Worm (Caenorhabditis elegans) whole organism, L1 larva: ENCODE measurements around the gene skat-1.

Experiments used
- F16B12.6 ChIP-seq: fragments of 150-350 bp; optimal IDR thresholded peaks from 2 replicates; lab custom pipeline; 2014; ENCODE audit warnings: missing biosample characterization, missing genetic modification characterization
- aly-2 ChIP-seq: fragments of 150-350 bp; optimal IDR thresholded peaks from 2 replicates; lab custom pipeline; 2014; ENCODE audit warnings: missing biosample characterization, missing genetic modification characterization
- ama-1 ChIP-seq: fragments of 150-350 bp; optimal IDR thresholded peaks from 2 replicates; lab custom pipeline; 2014
- blmp-1 ChIP-seq: fragments of 150-350 bp; optimal IDR thresholded peaks from 2 replicates; lab custom pipeline; 2014; ENCODE audit warnings: missing biosample characterization, missing genetic modification characterization
- ceh-82 ChIP-seq, 3 experiments: fragments of 150-350 bp in 1 of 3; sonication (generic microtip) in 2 of 3; optimal IDR thresholded peaks; 2 replicates each; lab custom pipeline; 2014 to 2017; ENCODE audit warnings: missing biosample characterization in 3 of 3, missing genetic modification characterization in 3 of 3
- ceh-90 ChIP-seq: sonication (generic microtip); optimal IDR thresholded peaks from 2 replicates; lab custom pipeline; 2016; ENCODE audit warnings: missing genetic modification characterization, missing compliant biosample characterization
- ces-1 ChIP-seq: fragments of 150-350 bp; optimal IDR thresholded peaks from 2 replicates; lab custom pipeline; 2014; ENCODE audit warnings: missing biosample characterization, missing genetic modification reagents, missing genetic modification characterization
- dpl-1 ChIP-seq, 3 experiments: fragments of 150-350 bp in 2 of 3; sonication (generic microtip) in 1 of 3; optimal IDR thresholded peaks; 2 replicates each; lab custom pipeline; 2014 to 2017; ENCODE audit warnings: missing biosample characterization in 3 of 3, missing genetic modification characterization in 3 of 3, missing genetic modification reagents in 3 of 3
- dsc-1 ChIP-seq: sonication (generic microtip); optimal IDR thresholded peaks from 2 replicates; lab custom pipeline; 2016; ENCODE audit warnings: mild to moderate bottlenecking, missing genetic modification characterization, missing compliant biosample characterization
- efl-1 ChIP-seq, 4 experiments: fragments of 150-350 bp; optimal IDR thresholded peaks in 3 of 4; peaks in 1 of 4; 1 replicate in 1 of 4; 2 replicates in 3 of 4; lab custom pipeline; 2014; ENCODE audit warnings: missing biosample characterization in 2 of 4, missing genetic modification characterization in 2 of 4, missing genetic modification reagents in 2 of 4
- efl-3 ChIP-seq: fragments of 200-800 bp; sonication (Bioruptor generic); optimal IDR thresholded peaks from 2 replicates; lab custom pipeline; 2018; ENCODE audit warnings: mild to moderate bottlenecking, missing genetic modification characterization, missing compliant biosample characterization
- egl-13 ChIP-seq: sonication (generic microtip); optimal IDR thresholded peaks from 2 replicates; lab custom pipeline; 2016; ENCODE audit warnings: missing genotype, missing genetic modification reagents, missing genetic modification characterization, missing compliant biosample characterization
- elt-2 ChIP-seq: sonication (generic microtip); optimal IDR thresholded peaks from 2 replicates; lab custom pipeline; 2016; ENCODE audit warnings: missing genetic modification characterization, mild to moderate bottlenecking, inconsistent platforms, missing compliant biosample characterization, missing genetic modification reagents
- fkh-10 ChIP-seq: sonication (generic microtip); optimal IDR thresholded peaks from 2 replicates; lab custom pipeline; 2017; ENCODE audit warnings: missing biosample characterization, missing genetic modification reagents, missing genetic modification characterization
- fkh-4 ChIP-seq: sonication (generic microtip); optimal IDR thresholded peaks from 2 replicates; lab custom pipeline; 2016; ENCODE audit warnings: missing compliant biosample characterization, missing genetic modification characterization, borderline replicate concordance
- grh-1 ChIP-seq: fragments of 200-800 bp; sonication (Bioruptor generic); IDR thresholded peaks from 2 replicates; pipeline ENCODE4 v1.3.6; 2022; ENCODE audit warnings: missing genetic modification reagents, missing genetic modification characterization, missing compliant biosample characterization
- hlh-4 ChIP-seq: sonication (generic microtip); optimal IDR thresholded peaks from 2 replicates; lab custom pipeline; 2016; ENCODE audit warnings: mild to moderate bottlenecking, missing genetic modification characterization, missing compliant biosample characterization
- hpl-2 ChIP-seq: fragments of 150-350 bp; optimal IDR thresholded peaks from 2 replicates; lab custom pipeline; 2014; ENCODE audit warnings: missing biosample characterization, missing genetic modification reagents, missing genetic modification characterization
- isw-1 ChIP-seq: fragments of 200-800 bp; sonication (Bioruptor generic); IDR thresholded peaks from 2 replicates; pipeline ENCODE4 v1.3.6; 2022; ENCODE audit warnings: missing genetic modification characterization, missing compliant biosample characterization
- jun-1 ChIP-seq: fragments of 150-350 bp; optimal IDR thresholded peaks from 2 replicates; lab custom pipeline; 2014; ENCODE audit warnings: missing biosample characterization, missing genetic modification reagents, missing genetic modification characterization
- lin-13 ChIP-seq: fragments of 150-350 bp; optimal IDR thresholded peaks from 2 replicates; lab custom pipeline; 2014; ENCODE audit warnings: missing biosample characterization, missing genetic modification reagents, missing genetic modification characterization
- lin-15B ChIP-seq: fragments of 150-350 bp; sonication (generic microtip); optimal IDR thresholded peaks from 3 replicates; lab custom pipeline; 2014; ENCODE audit warnings: missing biosample characterization, missing genetic modification characterization
- lin-39 ChIP-seq: fragments of 150-350 bp; optimal IDR thresholded peaks from 2 replicates; lab custom pipeline; 2014; ENCODE audit warnings: missing biosample characterization, missing genetic modification reagents, missing genetic modification characterization
- lir-3 ChIP-seq: sonication (generic microtip); optimal IDR thresholded peaks from 2 replicates; lab custom pipeline; 2016; ENCODE audit warnings: mild to moderate bottlenecking, missing genetic modification characterization, moderate library complexity, missing compliant biosample characterization; ENCODE audit not compliant: poor library complexity
- lsy-2 ChIP-seq, 2 experiments: fragments of 150-350 bp; optimal IDR thresholded peaks; 2 replicates each; lab custom pipeline; 2014; ENCODE audit warnings: missing biosample characterization in 2 of 2, missing genetic modification characterization in 2 of 2
- mab-9 ChIP-seq: fragments of 200-800 bp; sonication (Bioruptor generic); IDR thresholded peaks from 2 replicates; pipeline ENCODE4 v1.3.6; 2022; ENCODE audit warnings: missing genetic modification reagents, missing genetic modification characterization, missing compliant biosample characterization
- mdl-1 ChIP-seq, 2 experiments: fragments of 150-350 bp; optimal IDR thresholded peaks; 2 replicates each; lab custom pipeline; 2014 to 2017; ENCODE audit warnings: missing biosample characterization in 2 of 2, missing genetic modification characterization in 2 of 2, inconsistent platforms in 1 of 2
- mep-1 ChIP-seq: fragments of 150-350 bp; optimal IDR thresholded peaks from 2 replicates; lab custom pipeline; 2014; ENCODE audit warnings: missing biosample characterization, missing genetic modification characterization
- nhr-12 ChIP-seq: sonication (generic microtip); optimal IDR thresholded peaks from 2 replicates; lab custom pipeline; 2017; ENCODE audit warnings: missing biosample characterization, missing genetic modification characterization
- nhr-19 ChIP-seq: fragments of 200-800 bp; sonication (Bioruptor generic); conservative IDR thresholded peaks from 2 replicates; pipeline ENCODE4 v1.3.6; 2022; ENCODE audit warnings: missing genetic modification characterization, missing compliant biosample characterization
- nhr-237 ChIP-seq: fragments of 150-350 bp; optimal IDR thresholded peaks from 2 replicates; lab custom pipeline; 2014; ENCODE audit warnings: missing biosample characterization, missing genetic modification characterization
- nhr-28 ChIP-seq: fragments of 150-350 bp; optimal IDR thresholded peaks from 2 replicates; lab custom pipeline; 2014; ENCODE audit warnings: missing biosample characterization, missing genetic modification characterization
- nhr-47 ChIP-seq: sonication (generic microtip); optimal IDR thresholded peaks from 2 replicates; lab custom pipeline; 2016; ENCODE audit warnings: mild to moderate bottlenecking, missing genetic modification characterization, moderate library complexity, missing compliant biosample characterization
- nhr-71 ChIP-seq: sonication (generic microtip); optimal IDR thresholded peaks from 2 replicates; lab custom pipeline; 2016; ENCODE audit warnings: mild to moderate bottlenecking, missing genetic modification characterization, moderate library complexity, missing compliant biosample characterization
- nhr-76 ChIP-seq: sonication (generic microtip); optimal IDR thresholded peaks from 2 replicates; lab custom pipeline; 2017; ENCODE audit warnings: missing biosample characterization, missing genetic modification characterization
- nhr-84 ChIP-seq: sonication (generic microtip); optimal IDR thresholded peaks from 2 replicates; lab custom pipeline; 2017; ENCODE audit warnings: missing biosample characterization, missing genetic modification characterization
- nhr-85 ChIP-seq: sonication (generic microtip); peaks from one replicate; lab custom pipeline; 2016; ENCODE audit warnings: missing genetic modification characterization, inconsistent platforms, missing compliant biosample characterization
- pax-3 ChIP-seq: fragments of 200-800 bp; sonication (Bioruptor generic); optimal IDR thresholded peaks from 2 replicates; lab custom pipeline; 2018; ENCODE audit warnings: mild to moderate bottlenecking, missing genetic modification characterization, moderate library complexity, missing compliant biosample characterization
- rnt-1 ChIP-seq: sonication (generic microtip); optimal IDR thresholded peaks from 2 replicates; lab custom pipeline; 2016; ENCODE audit warnings: mild to moderate bottlenecking, missing genetic modification characterization, moderate library complexity, missing compliant biosample characterization
- skn-1 ChIP-seq: fragments of 150-350 bp; optimal IDR thresholded peaks from 2 replicates; lab custom pipeline; 2014; ENCODE audit warnings: missing biosample characterization, missing genetic modification characterization
- snpc-4 ChIP-seq: fragments of 150-350 bp; optimal IDR thresholded peaks from 2 replicates; lab custom pipeline; 2014; ENCODE audit warnings: missing biosample characterization, missing genetic modification characterization
- swsn-7 ChIP-seq: sonication (generic microtip); optimal IDR thresholded peaks from 2 replicates; lab custom pipeline; 2016; ENCODE audit warnings: missing genetic modification characterization, missing compliant biosample characterization
- unc-130 ChIP-seq: fragments of 150-350 bp; optimal IDR thresholded peaks from 2 replicates; lab custom pipeline; 2017; ENCODE audit warnings: missing biosample characterization, missing genetic modification characterization, inconsistent platforms
- unc-62 ChIP-seq: fragments of 150-350 bp; optimal IDR thresholded peaks from 2 replicates; lab custom pipeline; 2014; ENCODE audit warnings: missing biosample characterization, missing genetic modification reagents, missing genetic modification characterization
- unc-98 ChIP-seq: fragments of 200-800 bp; sonication (Bioruptor generic); IDR thresholded peaks from 2 replicates; pipeline ENCODE4 v1.3.6; 2022; ENCODE audit warnings: missing genetic modification characterization, missing compliant biosample characterization
- vab-15 ChIP-seq: sonication (generic microtip); optimal IDR thresholded peaks from 2 replicates; lab custom pipeline; 2017; ENCODE audit warnings: missing genotype, mild to moderate bottlenecking, missing genetic modification characterization, missing compliant biosample characterization
- xbp-1 ChIP-seq: sonication (generic microtip); optimal IDR thresholded peaks from 2 replicates; lab custom pipeline; 2016; ENCODE audit warnings: missing genetic modification characterization, missing compliant biosample characterization
- zag-1 ChIP-seq: fragments of 150-350 bp; optimal IDR thresholded peaks from 2 replicates; lab custom pipeline; 2014; ENCODE audit warnings: missing biosample characterization, missing genetic modification characterization
- zip-4 ChIP-seq: fragments of 200-800 bp; sonication (Bioruptor generic); optimal IDR thresholded peaks from 2 replicates; lab custom pipeline; 2018; ENCODE audit warnings: mild to moderate bottlenecking, missing genetic modification characterization, moderate library complexity, missing compliant biosample characterization

The skat-1 gene

ce11 chrIII:8971255-8972020 is 25.1 kb downstream of the skat-1 start, which contains the start of the genes eif-3.D and R08D7.4 (continued):
- TF ChIP-seq efl-3 (GFP tag; lab: Kevin White, UChicago) (no peak), F16B12.6 (tag; lab: Kevin White, UChicago) (peak; percentile 54), hlh-4 (tag; lab: Kevin White, UChicago) (no peak), zip-4 (GFP tag; lab: Kevin White, UChicago) (peak; percentile 43), zag-1 (no peak), lin-39 (tag; lab: Kevin White, UChicago) (peak; percentile 60), unc-130 (tag; lab: Kevin White, UChicago) (peak; percentile 61), dsc-1 (peak; percentile 60), nhr-85 (tag; lab: Kevin White, UChicago) (peak; percentile 74), nhr-28 (tag; lab: Kevin White, UChicago) (no peak), lin-13 (GFP tag; lab: Kevin White, UChicago) (peak; percentile 57), nhr-47 (tag; lab: Kevin White, UChicago) (peak; percentile 74), ces-1 (GFP tag; lab: Kevin White, UChicago) (no peak), ceh-90 (peak; percentile 39), nhr-19 (peak; percentile 59)

ce11 chrIII:8967639-8968038 is 28.9 kb downstream of the skat-1 start, which contains the start of the genes bud-13 and rpap-2:
Gene bud-13 (minus strand): TSS chrIII:8967727.
Gene rpap-2 (plus strand): TSS chrIII:8967967.
- no peak for TF ChIP-seq lin-15B (tag; lab: Kevin White, UChicago)
- TF ChIP-seq egl-13: no peak
- TF ChIP-seq nhr-47 (tag; lab: Kevin White, UChicago): peak; percentile 27
- TF ChIP-seq blmp-1 (tag; lab: Kevin White, UChicago): no peak
- no peak for TF ChIP-seq lsy-2 (tag; optimal IDR thresholded peaks at IDR 0.05; lab: Kevin White, UChicago)
- TF ChIP-seq unc-98: no peak
- no peak for TF ChIP-seq swsn-7 (tag; lab: Kevin White, UChicago)
- TF ChIP-seq lin-13 (GFP tag; lab: Kevin White, UChicago): no peak
- no peak for TF ChIP-seq lin-39 (tag; lab: Kevin White, UChicago)
- no peak for TF ChIP-seq ama-1 (lab: Kevin White, UChicago)
- no peak for TF ChIP-seq zag-1
- no peak for TF ChIP-seq skn-1 (tag; lab: Kevin White, UChicago)
- TF ChIP-seq fkh-10 (GFP tag; lab: Kevin White, UChicago): no peak
- TF ChIP-seq F16B12.6 (tag; lab: Kevin White, UChicago): no peak
- TF ChIP-seq unc-62 (GFP tag; lab: Kevin White, UChicago): no peak
- TF ChIP-seq snpc-4 (tag; lab: Kevin White, UChicago): no peak
- TF ChIP-seq dpl-1 (GFP tag; optimal IDR thresholded peaks at IDR 0.05; lab: Kevin White, UChicago): peak in 1 of 3 experiments; percentile 12
- TF ChIP-seq hlh-4 (tag; lab: Kevin White, UChicago): no peak
- TF ChIP-seq dsc-1: no peak
- no peak for TF ChIP-seq aly-2
- no peak for TF ChIP-seq pax-3 (tag; lab: Kevin White, UChicago)
- TF ChIP-seq nhr-71 (tag; lab: Kevin White, UChicago): no peak
- no peak for TF ChIP-seq nhr-84
- no peak for TF ChIP-seq jun-1 (tag; lab: Kevin White, UChicago)
- peak; percentile 65 for TF ChIP-seq ceh-90
- no peak for TF ChIP-seq ceh-82 (tag; optimal IDR thresholded peaks at IDR 0.05; lab: Kevin White, UChicago)
- TF ChIP-seq lir-3 (tag; lab: Kevin White, UChicago): peak; percentile 27
- peak; percentile 32 for TF ChIP-seq fkh-4 (tag; lab: Kevin White, UChicago)
- no peak for TF ChIP-seq mdl-1 (tag; optimal IDR thresholded peaks at IDR 0.05; lab: Kevin White, UChicago)
- TF ChIP-seq nhr-76 (tag; lab: Kevin White, UChicago): no peak
- TF ChIP-seq nhr-237 (tag; lab: Kevin White, UChicago): no peak
- TF ChIP-seq xbp-1 (tag; lab: Kevin White, UChicago): no peak
- TF ChIP-seq mep-1 (tag; lab: Kevin White, UChicago): peak; percentile 15
- no peak for TF ChIP-seq isw-1 (GFP tag; lab: Robert Waterston, UW)
- TF ChIP-seq zip-4 (GFP tag; lab: Kevin White, UChicago): no peak
- TF ChIP-seq hpl-2: no peak
- TF ChIP-seq grh-1: no peak
- TF ChIP-seq efl-1 (optimal IDR thresholded peaks at IDR 0.05; lab: Kevin White, UChicago): no peak
- TF ChIP-seq efl-1 (GFP tag; optimal IDR thresholded peaks at IDR 0.05 in 1 of 2; lab: Kevin White, UChicago): peak in 1 of 2 experiments; percentile 11
- TF ChIP-seq vab-15 (tag; lab: Kevin White, UChicago): no peak
- TF ChIP-seq elt-2: no peak
- no peak for TF ChIP-seq nhr-12 (tag; lab: Kevin White, UChicago)
- TF ChIP-seq rnt-1 (tag; lab: Kevin White, UChicago): peak; percentile 63
- TF ChIP-seq mab-9 (GFP tag; lab: Robert Waterston, UW): no peak
